Worm (Caenorhabditis elegans): ENCODE data around the gene mrpl-1.

Gene mrpl-1

ce11 chrIV:7706805-7707204 lies 2.7 kb downstream of the mrpl-1 start, which contains the start of gene F33D4.4:
F33D4.4 (minus strand) TSS chrIV:7706905.
- TF ChIP-seq ets-4 (GFP tag; optimal IDR thresholded peaks at IDR 0.05), result no peak
- TF ChIP-seq somi-1 (GFP tag; optimal IDR thresholded peaks at IDR 0.05), result no peak
- no peak for TF ChIP-seq Y95B8A.8 (GFP tag; IDR thresholded peaks at IDR 0.05)
- TF ChIP-seq ceh-58 (GFP tag; IDR thresholded peaks at IDR 0.05), result no peak
- no peak for TF ChIP-seq bed-1 (GFP tag; IDR thresholded peaks at IDR 0.05)
- no peak for TF ChIP-seq ccch-3 (GFP tag; optimal IDR thresholded peaks at IDR 0.05)
- no peak for TF ChIP-seq F49E8.2 (tag; optimal IDR thresholded peaks at IDR 0.05; ENCODE audit: insufficient read depth)
- TF ChIP-seq madf-8 (GFP tag; conservative IDR thresholded peaks at IDR 0.05), result no peak
- no peak for TF ChIP-seq ZK185.1 (tag; optimal IDR thresholded peaks at IDR 0.05; ENCODE audit: poor library complexity, severe bottlenecking)
- TF ChIP-seq zfh-2 (GFP tag; conservative IDR thresholded peaks at IDR 0.05), result no peak
- TF ChIP-seq die-1 (tag; optimal IDR thresholded peaks at IDR 0.05), result no peak
- TF ChIP-seq mes-4 (tag; optimal IDR thresholded peaks at IDR 0.05), result no peak

- TF ChIP-seq ceh-27 (GFP tag; optimal IDR thresholded peaks at IDR 0.05), result no peak
- no peak for TF ChIP-seq attf-3 (GFP tag; conservative IDR thresholded peaks at IDR 0.05)
- TF ChIP-seq atf-7 (tag; optimal IDR thresholded peaks at IDR 0.05), result no peak
These were observed 11.2 kb downstream of the mrpl-1 start, which contains the start of gene flp-13 for ce11 chrIV:7698320-7698719. flp-13 (minus strand) TSS chrIV:7698420.

- TF ChIP-seq T07F8.4 (tag; optimal IDR thresholded peaks at IDR 0.05) (no peak), cebp-1 (GFP tag; IDR thresholded peaks at IDR 0.05) (no peak), cebp-1 (tag; optimal IDR thresholded peaks at IDR 0.05) (no peak), ets-4 (GFP tag; optimal IDR thresholded peaks at IDR 0.05) (no peak), lsl-1 (GFP tag; optimal IDR thresholded peaks at IDR 0.05) (no peak), ztf-22 (GFP tag; optimal IDR thresholded peaks at IDR 0.05) (no peak), nhr-27 (tag; optimal IDR thresholded peaks at IDR 0.05) (no peak), athp-1 (tag; optimal IDR thresholded peaks at IDR 0.05) (no peak), D2030.7 (GFP tag; IDR thresholded peaks at IDR 0.05) (no peak)
These were observed 17.1 kb downstream of the mrpl-1 start for ce11 chrIV:7692451-7692850.

- no peak for TF ChIP-seq lin-35 (GFP tag; optimal IDR thresholded peaks at IDR 0.05)
- TF ChIP-seq nhr-80 (tag; optimal IDR thresholded peaks at IDR 0.05), result peak; percentile 46
These were observed 20.2 kb downstream of the mrpl-1 start for ce11 chrIV:7689326-7689725.

ce11 chrIV:7679120-7679519 lies 30.4 kb downstream of the mrpl-1 start:
- TF ChIP-seq unc-130 (GFP tag; optimal IDR thresholded peaks at IDR 0.05), result no peak
- TF ChIP-seq pbrm-1 (GFP tag; IDR thresholded peaks at IDR 0.05), result no peak
- peak; percentile 61 for TF ChIP-seq nhr-80 (tag; optimal IDR thresholded peaks at IDR 0.05)

- TF ChIP-seq hmg-1.2 (GFP tag; IDR thresholded peaks at IDR 0.05), result no peak
- TF ChIP-seq ekl-4 (GFP tag; IDR thresholded peaks at IDR 0.05), result no peak
- TF ChIP-seq F23B12.7 (tag; optimal IDR thresholded peaks at IDR 0.05; ENCODE audit: insufficient read depth), result no peak
- TF ChIP-seq nhr-179 (tag; optimal IDR thresholded peaks at IDR 0.05), result no peak
- no peak for TF ChIP-seq dpl-1 (GFP tag; optimal IDR thresholded peaks at IDR 0.05)
- TF ChIP-seq lsl-1 (GFP tag; optimal IDR thresholded peaks at IDR 0.05), result no peak
- no peak for TF ChIP-seq somi-1 (GFP tag; optimal IDR thresholded peaks at IDR 0.05)
- no peak for TF ChIP-seq ama-1 (optimal IDR thresholded peaks at IDR 0.05)
- no peak for TF ChIP-seq ama-1 (GFP tag; optimal IDR thresholded peaks at IDR 0.05)
- TF ChIP-seq snpc-4 (GFP tag; optimal IDR thresholded peaks at IDR 0.05), result no peak
- TF ChIP-seq snpc-4 (tag; optimal IDR thresholded peaks at IDR 0.05), result no peak
- no peak for TF ChIP-seq dpff-1 (tag; optimal IDR thresholded peaks at IDR 0.05)
- no peak for TF ChIP-seq mcd-1 (GFP tag; IDR thresholded peaks at IDR 0.05)
- TF ChIP-seq hlh-12 (tag; optimal IDR thresholded peaks at IDR 0.05), result no peak
- TF ChIP-seq ztf-18 (tag; optimal IDR thresholded peaks at IDR 0.05), result no peak
- no peak for TF ChIP-seq lsy-27 (tag; optimal IDR thresholded peaks at IDR 0.05; ENCODE audit: borderline replicate concordance, insufficient read depth)
These were observed 34.6 kb downstream of the mrpl-1 start, which contains the start of gene itr-1 for ce11 chrIV:7674874-7675273. itr-1 (plus strand) TSS chrIV:7675174.
